Worm (Caenorhabditis elegans): ENCODE data around the gene C08A9.10.

C08A9.10 gene

DNA sequence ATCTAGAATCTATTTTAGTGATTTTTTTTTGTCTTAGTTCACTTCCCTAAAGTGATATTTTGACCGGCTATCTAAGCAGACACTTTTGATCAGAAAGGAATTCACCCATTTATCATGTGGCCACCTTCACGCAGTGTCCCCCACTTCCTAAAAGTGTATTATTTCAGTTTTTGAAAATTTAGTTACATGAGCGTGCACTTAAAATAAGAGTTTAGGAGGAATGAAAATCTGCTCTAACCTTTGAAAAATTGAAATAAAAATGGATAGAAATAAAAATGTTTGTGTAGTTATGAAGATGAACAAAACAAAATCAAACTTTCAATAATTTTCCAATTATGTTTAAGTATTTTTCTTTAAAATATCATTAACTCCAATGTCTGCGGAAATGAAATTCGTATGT is 21.2 kb upstream of the C08A9.10 start:
- TF ChIP-seq nhr-237 (tag; optimal IDR thresholded peaks at IDR 0.05), result no peak

DNA sequence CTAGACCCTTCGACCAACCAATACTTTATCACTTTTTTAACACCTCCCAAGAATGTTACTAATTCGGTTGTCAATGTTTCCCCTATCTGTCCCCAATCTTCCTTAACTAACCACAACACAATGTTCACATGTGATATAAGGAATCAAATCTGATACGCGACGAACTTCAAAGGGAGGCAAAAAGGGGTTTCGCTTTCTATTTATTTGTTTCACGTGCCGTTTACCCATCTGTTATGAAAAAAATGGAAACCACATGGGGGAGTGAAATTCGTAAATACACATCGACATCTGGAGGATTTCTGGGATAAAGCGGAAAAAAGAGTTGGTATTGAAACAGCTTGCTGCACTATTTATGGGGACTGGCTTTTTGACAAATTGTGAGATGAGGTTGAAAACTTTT is 18.8 kb upstream of the C08A9.10 start:
- TF ChIP-seq unc-39 (tag; optimal IDR thresholded peaks at IDR 0.05) (no peak), mep-1 (tag; optimal IDR thresholded peaks at IDR 0.05) (no peak), nhr-2 (tag; optimal IDR thresholded peaks at IDR 0.05) (no peak), ham-2 (GFP tag; optimal IDR thresholded peaks at IDR 0.05) (no peak), ces-1 (GFP tag; optimal IDR thresholded peaks at IDR 0.05) (no peak), flh-1 (GFP tag; optimal IDR thresholded peaks at IDR 0.05) (no peak), nhr-12 (tag; optimal IDR thresholded peaks at IDR 0.05) (no peak), ztf-11 (tag; optimal IDR thresholded peaks at IDR 0.05) (no peak), tbx-8 (GFP tag; optimal IDR thresholded peaks at IDR 0.05) (no peak), nhr-28 (tag; optimal IDR thresholded peaks at IDR 0.05) (no peak), elt-3 (tag; optimal IDR thresholded peaks at IDR 0.05) (no peak), M03D4.4 (tag; optimal IDR thresholded peaks at IDR 0.05) (no peak), zip-8 (tag; optimal IDR thresholded peaks at IDR 0.05) (no peak), lin-13 (tag; optimal IDR thresholded peaks at IDR 0.05) (no peak)

DNA sequence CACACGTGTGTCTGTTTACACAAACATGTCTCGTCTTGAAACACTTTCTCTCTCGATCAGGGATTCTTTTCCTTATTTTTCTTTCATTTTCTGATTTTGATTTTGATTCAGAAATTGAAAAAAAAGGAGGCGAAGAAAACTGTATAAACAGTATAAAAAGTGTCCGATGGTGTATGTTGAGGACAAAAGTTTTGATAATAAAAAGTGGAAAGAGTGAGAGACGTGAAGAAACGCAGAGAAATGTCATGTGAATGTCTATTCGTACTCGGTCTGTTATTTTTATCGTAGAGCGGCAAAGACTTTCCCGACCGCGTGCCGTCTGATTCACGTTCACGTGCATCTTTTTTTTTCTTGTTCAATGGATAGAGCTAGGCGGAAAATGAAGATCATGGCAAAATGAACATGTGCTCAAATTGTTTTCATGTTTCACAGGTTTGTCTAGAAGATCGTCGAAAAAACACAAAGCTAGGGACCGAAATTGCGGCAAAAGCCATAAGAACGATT is 17.2 kb upstream of the C08A9.10 start:
- TF ChIP-seq cnd-1 (tag; optimal IDR thresholded peaks at IDR 0.05), result no peak
- no peak for TF ChIP-seq unc-62 (GFP tag; optimal IDR thresholded peaks at IDR 0.05)
- TF ChIP-seq nhr-76 (tag; optimal IDR thresholded peaks at IDR 0.05), result no peak
- no peak for TF ChIP-seq lin-13 (tag; optimal IDR thresholded peaks at IDR 0.05)
- no peak for TF ChIP-seq tbx-8 (GFP tag; optimal IDR thresholded peaks at IDR 0.05)
- TF ChIP-seq ceh-43 (GFP tag; optimal IDR thresholded peaks at IDR 0.05), result no peak
- no peak for TF ChIP-seq flh-1 (GFP tag; optimal IDR thresholded peaks at IDR 0.05)
- TF ChIP-seq nhr-2 (tag; optimal IDR thresholded peaks at IDR 0.05), result no peak

DNA sequence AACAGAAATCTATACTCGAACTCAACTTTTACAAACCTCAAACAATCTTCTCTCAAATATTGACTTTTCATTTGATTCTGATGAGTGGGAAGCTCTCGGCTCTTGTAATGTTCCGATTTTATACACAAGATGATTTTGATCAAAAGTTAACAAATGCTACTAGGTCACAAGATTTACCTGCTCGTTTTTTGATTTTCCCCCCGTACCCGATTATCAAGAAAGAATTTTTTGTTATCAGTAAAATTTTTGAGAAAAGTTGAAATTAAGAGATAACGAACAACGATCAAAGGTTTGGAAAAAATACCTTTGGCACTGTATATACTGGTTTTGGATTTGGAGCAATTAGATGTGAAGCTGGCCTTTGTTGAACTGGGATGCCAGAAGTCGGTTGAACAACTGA is 16.2 kb upstream of the C08A9.10 start:
- TF ChIP-seq ceh-39 (tag; optimal IDR thresholded peaks at IDR 0.05), result no peak
- no peak for TF ChIP-seq lin-32 (GFP tag; optimal IDR thresholded peaks at IDR 0.05)
- TF ChIP-seq M03D4.4 (tag; optimal IDR thresholded peaks at IDR 0.05), result no peak
- TF ChIP-seq nhr-76 (tag; optimal IDR thresholded peaks at IDR 0.05), result no peak
- TF ChIP-seq unc-120 (tag; optimal IDR thresholded peaks at IDR 0.05; ENCODE audit: poor library complexity, severe bottlenecking), result no peak
- no peak for TF ChIP-seq flh-1 (GFP tag; optimal IDR thresholded peaks at IDR 0.05)
- no peak for TF ChIP-seq bed-3 (GFP tag; optimal IDR thresholded peaks at IDR 0.05)
- no peak for TF ChIP-seq mls-2 (tag; optimal IDR thresholded peaks at IDR 0.05)
- no peak for TF ChIP-seq cnd-1 (tag; optimal IDR thresholded peaks at IDR 0.05)
- no peak for TF ChIP-seq lsy-2 (tag; optimal IDR thresholded peaks at IDR 0.05)
- TF ChIP-seq lin-13 (tag; optimal IDR thresholded peaks at IDR 0.05), result no peak
- no peak for TF ChIP-seq hlh-1 (tag; optimal IDR thresholded peaks at IDR 0.05)
- no peak for TF ChIP-seq ceh-43 (GFP tag; optimal IDR thresholded peaks at IDR 0.05)

DNA sequence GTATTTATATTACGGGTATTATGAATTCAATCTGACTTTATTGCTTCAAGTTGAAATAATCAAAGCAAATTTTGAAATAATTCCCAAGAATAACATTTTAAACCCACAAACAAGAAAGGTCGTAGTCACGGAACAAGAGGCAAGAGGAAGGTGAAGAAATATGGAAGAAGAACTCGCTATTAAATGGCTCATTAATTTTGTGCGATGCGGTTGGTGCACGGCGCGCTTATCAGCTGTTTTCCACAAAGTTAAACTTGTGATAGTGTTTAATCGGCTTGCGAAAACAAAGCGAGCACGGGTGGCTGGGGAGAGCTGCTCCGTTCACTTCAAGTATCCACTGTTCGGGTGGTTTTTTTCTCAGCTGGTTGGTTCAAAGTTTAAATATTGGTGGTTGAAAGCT is 14.0 kb upstream of the C08A9.10 start:
- TF ChIP-seq snpc-4 (tag; optimal IDR thresholded peaks at IDR 0.05) (no peak), elt-1 (tag; optimal IDR thresholded peaks at IDR 0.05; ENCODE audit: borderline replicate concordance, insufficient read depth) (no peak), ceh-83 (GFP tag; optimal IDR thresholded peaks at IDR 0.05) (no peak), bed-3 (GFP tag; optimal IDR thresholded peaks at IDR 0.05) (no peak), pha-4 (tag; optimal IDR thresholded peaks at IDR 0.05) (no peak), lin-13 (tag; optimal IDR thresholded peaks at IDR 0.05) (no peak), sptf-1 (tag; optimal IDR thresholded peaks at IDR 0.05) (no peak), flh-1 (GFP tag; optimal IDR thresholded peaks at IDR 0.05) (no peak), nhr-28 (tag; optimal IDR thresholded peaks at IDR 0.05) (no peak), unc-120 (tag; optimal IDR thresholded peaks at IDR 0.05; ENCODE audit: poor library complexity, severe bottlenecking) (no peak), elt-3 (tag; optimal IDR thresholded peaks at IDR 0.05) (no peak), nhr-237 (tag; optimal IDR thresholded peaks at IDR 0.05) (no peak)

DNA sequence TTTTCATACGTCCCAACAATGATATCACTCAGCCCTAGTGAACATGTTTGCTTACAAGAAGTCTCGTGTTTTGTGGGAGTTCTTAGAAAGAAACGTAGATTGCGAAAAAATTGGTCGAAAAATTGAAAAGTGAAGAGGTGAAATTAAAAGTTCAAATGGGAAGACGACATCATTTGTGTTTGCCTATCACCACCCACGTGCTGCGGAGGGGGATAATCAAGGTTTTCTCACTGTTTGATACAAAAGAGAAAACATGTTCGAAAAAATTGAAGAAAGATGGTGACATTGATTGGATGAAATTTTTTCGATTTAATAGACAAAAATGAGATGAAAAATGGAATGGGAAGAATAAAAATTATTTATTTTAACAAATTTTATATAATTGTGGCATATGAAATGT is 10.5 kb upstream of the C08A9.10 start:
- TF ChIP-seq unc-39 (tag; optimal IDR thresholded peaks at IDR 0.05), result no peak
- TF ChIP-seq lin-32 (GFP tag; optimal IDR thresholded peaks at IDR 0.05), result no peak
- TF ChIP-seq hlh-1 (tag; optimal IDR thresholded peaks at IDR 0.05), result peak; percentile 5

Data from whole organism, mixed stage, embryonic.